Fruit fly (Drosophila melanogaster): ENCODE measurements around the gene rho.
A peak's percentile ranks its signal among the peaks of the same experiment; 100 is the strongest.

Gene rho

dm6 chr3L:1478998-1479680 is 15.5 kb downstream of the rho start (continued):
- TF ChIP-seq ERR (GFP tag; optimal IDR thresholded peaks at IDR 0.05) (no peak), CG1603 (tag; optimal IDR thresholded peaks at IDR 0.05) (peak; percentile 85), HLH54F (GFP tag; optimal IDR thresholded peaks at IDR 0.05) (peak; percentile 24), CG9215 (GFP tag; IDR thresholded peaks at IDR 0.05) (no peak), CG15696 (tag; optimal IDR thresholded peaks at IDR 0.05) (peak; percentile 92), CG4328 (GFP tag; optimal IDR thresholded peaks at IDR 0.05) (no peak), CG16779 (GFP tag; IDR thresholded peaks at IDR 0.05) (no peak), eve (GFP tag; optimal IDR thresholded peaks at IDR 0.05) (peak in 1 of 2 experiments; percentile 99), al (GFP tag; IDR thresholded peaks at IDR 0.05) (peak; percentile 28; the same call in 1 of the 2 replicates), Ssrp (tag; optimal IDR thresholded peaks at IDR 0.05) (peak; percentile 67), CG4730 (GFP tag; IDR thresholded peaks at IDR 0.05) (peak; percentile 59), Tbp (GFP tag; optimal IDR thresholded peaks at IDR 0.05) (no peak), zen2 (GFP tag; IDR thresholded peaks at IDR 0.05; ENCODE audit: partially characterized antibody) (no peak), gcm2 (GFP tag; optimal IDR thresholded peaks at IDR 0.05) (no peak), Sox102F (GFP tag; optimal IDR thresholded peaks at IDR 0.05) (peak; percentile 27), otp (GFP tag; IDR thresholded peaks at IDR 0.05) (peak; percentile 87), dysf (GFP tag; IDR thresholded peaks at IDR 0.05) (peak; percentile 60; the same call in 1 of the 3 replicates), CG16863 (GFP tag; optimal IDR thresholded peaks at IDR 0.05) (peak; percentile 68), Aef1 (GFP tag; IDR thresholded peaks at IDR 0.05) (peak; percentile 17; the same call in 1 of the 3 replicates), emc (GFP tag; optimal IDR thresholded peaks at IDR 0.05) (no peak), sim (GFP tag; IDR thresholded peaks at IDR 0.05) (peak; percentile 84), lov (optimal IDR thresholded peaks at IDR 0.05) (no peak), lov (GFP tag; IDR thresholded peaks at IDR 0.05) (peak; percentile 85), shn (GFP tag; optimal IDR thresholded peaks at IDR 0.05) (peak; percentile 30), croc (GFP tag; conservative IDR thresholded peaks at IDR 0.05) (peak; percentile 75), CG6854 (GFP tag; optimal IDR thresholded peaks at IDR 0.05) (no peak), CG15073 (GFP tag; optimal IDR thresholded peaks at IDR 0.05) (no peak), pita (GFP tag; optimal IDR thresholded peaks at IDR 0.05) (no peak), CG6791 (GFP tag; IDR thresholded peaks at IDR 0.05; ENCODE audit: partially characterized antibody) (no peak), CG2129 (GFP tag; IDR thresholded peaks at IDR 0.05; ENCODE audit: partially characterized antibody) (no peak), ase (GFP tag; IDR thresholded peaks at IDR 0.05) (peak; percentile 44; the same call in 1 of the 3 replicates), insv (GFP tag; optimal IDR thresholded peaks at IDR 0.05) (no peak), CG9817 (tag; optimal IDR thresholded peaks at IDR 0.05) (no peak), HHEX (GFP tag; optimal IDR thresholded peaks at IDR 0.05) (no peak), D (optimal IDR thresholded peaks at IDR 0.05) (peak; percentile 97), D (GFP tag; optimal IDR thresholded peaks at IDR 0.05) (peak; percentile 44), CG13296 (GFP tag; optimal IDR thresholded peaks at IDR 0.05) (no peak), Xbp1 (GFP tag; optimal IDR thresholded peaks at IDR 0.05) (peak; percentile 67)

dm6 chr3L:1484747-1485146 is 21.1 kb downstream of the rho start:
- TF ChIP-seq Ets65A (GFP tag) (peak; percentile 28), D19A (tag; optimal IDR thresholded peaks at IDR 0.05) (peak; percentile 27), CG6854 (GFP tag; optimal IDR thresholded peaks at IDR 0.05) (no peak)
